Worm (Caenorhabditis elegans): ENCODE results near the gene npa-1.

DNA sequence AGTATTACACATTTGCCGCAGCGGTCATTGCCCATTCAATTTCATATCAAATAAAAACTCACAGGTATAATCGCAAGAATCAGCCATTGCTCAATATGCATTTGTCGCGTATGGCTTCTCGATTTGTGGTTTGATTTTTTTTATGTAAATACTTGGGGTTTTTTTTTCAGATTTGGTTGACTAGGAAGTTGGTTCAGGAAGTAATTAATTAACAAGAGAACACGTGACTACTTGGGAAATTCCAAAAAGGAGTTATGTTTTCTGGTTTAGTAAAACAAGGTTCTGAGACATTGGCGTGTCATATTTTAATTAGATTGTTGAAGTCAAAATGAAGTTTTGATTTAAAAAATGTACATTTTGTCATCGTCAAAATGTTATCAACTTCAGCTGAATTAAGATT, 55.4 kb downstream of the npa-1 start, which contains the start of gene srx-36:
- no peak for TF ChIP-seq ceh-30 (tag; optimal IDR thresholded peaks at IDR 0.05)
- TF ChIP-seq ceh-31 (tag; optimal IDR thresholded peaks at IDR 0.05), result no peak
- TF ChIP-seq elt-2 (tag; optimal IDR thresholded peaks at IDR 0.05), result no peak
- TF ChIP-seq K09A11.1 (tag; optimal IDR thresholded peaks at IDR 0.05; ENCODE audit: insufficient read depth), result no peak
- TF ChIP-seq elt-4 (tag; optimal IDR thresholded peaks at IDR 0.05), result no peak
- TF ChIP-seq sox-4 (tag; optimal IDR thresholded peaks at IDR 0.05), result no peak
- TF ChIP-seq unc-42 (tag; optimal IDR thresholded peaks at IDR 0.05), result no peak
- TF ChIP-seq ceh-6 (GFP tag; optimal IDR thresholded peaks at IDR 0.05), result no peak
